Fruit fly (Drosophila melanogaster) Kc167 (cell line): Measurements from ENCODE around the gene CG15695.

Experiments
- Myc ChIP-seq: fragments of >200 bp; optimal IDR thresholded peaks from 2 replicates; lab custom pipeline; 2017; ENCODE audit warnings: missing external identifiers
- Sin3A ChIP-seq: fragments of >200 bp; optimal IDR thresholded peaks from 2 replicates; lab custom pipeline; 2018; ENCODE audit warnings: missing external identifiers
- h ChIP-seq: fragments of >200 bp; optimal IDR thresholded peaks from 3 replicates; lab custom pipeline; 2018; ENCODE audit warnings: missing external identifiers
- insv ChIP-seq: fragments of >200 bp; optimal IDR thresholded peaks from 3 replicates; lab custom pipeline; 2018; ENCODE audit warnings: missing external identifiers
- psq ChIP-seq: fragments of >200 bp; optimal IDR thresholded peaks from 2 replicates; lab custom pipeline; 2017; ENCODE audit warnings: missing external identifiers

DNA sequence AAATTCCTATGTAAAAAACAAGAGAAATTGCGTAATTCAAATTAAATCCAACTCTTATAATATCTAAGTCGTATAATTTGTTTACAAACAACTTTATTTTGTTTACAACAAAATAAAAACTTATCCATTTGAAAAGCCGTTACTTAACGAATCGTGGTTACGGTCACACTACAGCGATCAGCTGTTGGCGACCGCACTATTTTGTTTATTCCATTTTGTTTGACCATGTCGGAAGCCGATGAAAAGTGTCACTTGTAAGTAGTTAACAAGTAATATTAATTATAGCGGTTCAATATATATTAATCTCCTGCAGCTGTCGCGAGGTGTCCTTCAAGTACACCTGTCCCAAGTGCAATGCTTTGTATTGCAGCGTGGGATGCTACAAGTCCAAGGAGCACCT is 11.0 kb upstream of the CG15695 start, which contains the start of gene CG31223:
- TF ChIP-seq psq, result no peak
- no peak for TF ChIP-seq Sin3A (lab: Kevin White, UChicago)
- TF ChIP-seq Myc (lab: Kevin White, UChicago), result no peak
- no peak for TF ChIP-seq h
- TF ChIP-seq insv (lab: Kevin White, UChicago), result no peak
